Worm (Caenorhabditis elegans): ENCODE measurements around the gene ZK1307.8.

- TF ChIP-seq lin-26 (GFP tag; IDR thresholded peaks at IDR 0.05) (no peak), bed-1 (GFP tag; IDR thresholded peaks at IDR 0.05) (no peak), pha-4 (tag; optimal IDR thresholded peaks at IDR 0.05) (no peak), atf-7 (tag; optimal IDR thresholded peaks at IDR 0.05) (peak; percentile 43), B0019.2 (GFP tag; conservative IDR thresholded peaks at IDR 0.05) (no peak), unc-130 (GFP tag; optimal IDR thresholded peaks at IDR 0.05) (no peak), lsl-1 (GFP tag; optimal IDR thresholded peaks at IDR 0.05) (no peak), Y56A3A.18 (GFP tag; IDR thresholded peaks at IDR 0.05) (no peak)
Measured at ce11 chrII:9601069-9601468, 23.3 kb upstream of the ZK1307.8 start.
